Worm (Caenorhabditis elegans) whole organism, L3 larva: Measurements from ENCODE around the gene F41E6.12.

Source experiments
- aly-2 ChIP-seq: fragments of 150-350 bp; optimal IDR thresholded peaks from 2 replicates; lab custom pipeline; 2014; ENCODE audit warnings: missing biosample characterization, missing genetic modification characterization
- ama-1 ChIP-seq: fragments of 150-350 bp; optimal IDR thresholded peaks from 2 replicates; lab custom pipeline; 2018
- ceh-16 ChIP-seq: sonication (generic microtip); optimal IDR thresholded peaks from 2 replicates; lab custom pipeline; 2017; ENCODE audit warnings: missing biosample characterization, missing genetic modification characterization
- ceh-28 ChIP-seq: fragments of 150-350 bp; optimal IDR thresholded peaks from 2 replicates; lab custom pipeline; 2014; ENCODE audit warnings: missing biosample characterization, missing genetic modification reagents, missing genetic modification characterization
- ceh-9 ChIP-seq: sonication (generic microtip); optimal IDR thresholded peaks from 2 replicates; lab custom pipeline; 2018; ENCODE audit warnings: missing biosample characterization, missing genetic modification characterization
- daf-12 ChIP-seq: fragments of 150-350 bp; optimal IDR thresholded peaks from 2 replicates; lab custom pipeline; 2014; ENCODE audit warnings: missing biosample characterization, missing genetic modification reagents, missing genetic modification characterization
- egl-5 ChIP-seq: fragments of 150-350 bp; optimal IDR thresholded peaks from 2 replicates; lab custom pipeline; 2017; ENCODE audit warnings: missing biosample characterization, missing genetic modification reagents, missing genetic modification characterization, inconsistent platforms
- elt-1 ChIP-seq: fragments of 150-350 bp; optimal IDR thresholded peaks from 2 replicates; lab custom pipeline; 2014; ENCODE audit warnings: missing biosample characterization, missing genetic modification characterization
- elt-2 ChIP-seq: sonication (generic microtip); optimal IDR thresholded peaks from 2 replicates; lab custom pipeline; 2016; ENCODE audit warnings: missing genetic modification reagents, mild to moderate bottlenecking, missing genetic modification characterization, missing compliant biosample characterization
- elt-3 ChIP-seq, 3 experiments: fragments of 150-350 bp in 1 of 3; sonication (generic microtip) in 2 of 3; optimal IDR thresholded peaks; 2 replicates in 2 of 3; 4 replicates in 1 of 3; lab custom pipeline; 2014 to 2017; ENCODE audit warnings: missing biosample characterization in 3 of 3, missing genetic modification characterization in 3 of 3
- eor-1 ChIP-seq, 2 experiments: fragments of 150-350 bp; optimal IDR thresholded peaks; 2 replicates each; lab custom pipeline; 2014 to 2018; ENCODE audit warnings: missing biosample characterization in 2 of 2, missing genetic modification characterization in 2 of 2
- fkh-10 ChIP-seq: sonication (generic microtip); optimal IDR thresholded peaks from 2 replicates; lab custom pipeline; 2017; ENCODE audit warnings: missing biosample characterization, missing genetic modification reagents, missing genetic modification characterization
- fkh-2 ChIP-seq: fragments of 150-350 bp; optimal IDR thresholded peaks from 2 replicates; lab custom pipeline; 2014; ENCODE audit warnings: missing biosample characterization, missing genetic modification reagents, missing genetic modification characterization
- fos-1 ChIP-seq: fragments of 150-350 bp; optimal IDR thresholded peaks from 2 replicates; lab custom pipeline; 2014; ENCODE audit warnings: missing biosample characterization, missing genetic modification characterization
- hmg-11 ChIP-seq: sonication (generic microtip); optimal IDR thresholded peaks from 2 replicates; lab custom pipeline; 2016; ENCODE audit warnings: missing genetic modification characterization, missing compliant biosample characterization
- jun-1 ChIP-seq: fragments of 150-350 bp; optimal IDR thresholded peaks from 2 replicates; lab custom pipeline; 2014; ENCODE audit warnings: missing biosample characterization, missing genetic modification reagents, missing genetic modification characterization
- lin-15B ChIP-seq: fragments of 150-350 bp; optimal IDR thresholded peaks from 2 replicates; lab custom pipeline; 2014; ENCODE audit warnings: missing biosample characterization, missing genetic modification characterization
- lin-39 ChIP-seq: fragments of 150-350 bp; optimal IDR thresholded peaks from 2 replicates; lab custom pipeline; 2018; ENCODE audit warnings: missing biosample characterization, missing genetic modification reagents, missing genetic modification characterization
- lsy-12 ChIP-seq: sonication (generic microtip); optimal IDR thresholded peaks from 2 replicates; lab custom pipeline; 2016; ENCODE audit warnings: mild to moderate bottlenecking, missing genetic modification characterization, missing compliant biosample characterization
- mdl-1 ChIP-seq: fragments of 150-350 bp; optimal IDR thresholded peaks from 2 replicates; lab custom pipeline; 2014; ENCODE audit warnings: missing biosample characterization, missing genetic modification characterization
- nfya-1 ChIP-seq: sonication (generic microtip); optimal IDR thresholded peaks from 2 replicates; lab custom pipeline; 2017; ENCODE audit warnings: missing genetic modification characterization, mild to moderate bottlenecking, missing compliant biosample characterization, antibody characterized with exemption, moderate library complexity; ENCODE audit not compliant: insufficient read depth
- nhr-12 ChIP-seq: fragments of 150-350 bp; optimal IDR thresholded peaks from 2 replicates; lab custom pipeline; 2014; ENCODE audit warnings: missing biosample characterization, missing genetic modification characterization
- nhr-25 ChIP-seq: sonication (generic microtip); optimal IDR thresholded peaks from 2 replicates; lab custom pipeline; 2017; ENCODE audit warnings: missing biosample characterization, missing genetic modification characterization
- nhr-28 ChIP-seq: fragments of 150-350 bp; optimal IDR thresholded peaks from 2 replicates; lab custom pipeline; 2014; ENCODE audit warnings: missing biosample characterization, missing genetic modification characterization
- nhr-43 ChIP-seq: sonication (generic microtip); optimal IDR thresholded peaks from 2 replicates; lab custom pipeline; 2016; ENCODE audit warnings: mild to moderate bottlenecking, missing genetic modification characterization, missing compliant biosample characterization; ENCODE audit not compliant: poor library complexity, severe bottlenecking
- nhr-67 ChIP-seq: fragments of 150-350 bp; optimal IDR thresholded peaks from 2 replicates; lab custom pipeline; 2014; ENCODE audit warnings: missing biosample characterization, missing genetic modification characterization
- nhr-76 ChIP-seq: fragments of 150-350 bp; sonication (generic microtip); optimal IDR thresholded peaks from 5 replicates; lab custom pipeline; 2014; ENCODE audit warnings: missing biosample characterization, missing genetic modification characterization
- nhr-77 ChIP-seq: fragments of 150-350 bp; optimal IDR thresholded peaks from 2 replicates; lab custom pipeline; 2014; ENCODE audit warnings: missing biosample characterization, missing genetic modification characterization
- pha-4 ChIP-seq: fragments of 150-350 bp; optimal IDR thresholded peaks from 2 replicates; lab custom pipeline; 2014; ENCODE audit warnings: missing biosample characterization, missing genetic modification reagents, missing genetic modification characterization
- pqm-1 ChIP-seq: fragments of 150-350 bp; optimal IDR thresholded peaks from 2 replicates; lab custom pipeline; 2017; ENCODE audit warnings: missing biosample characterization, missing genetic modification characterization, inconsistent platforms
- sea-2 ChIP-seq: fragments of 150-350 bp; sonication (generic microtip); optimal IDR thresholded peaks from 4 replicates; lab custom pipeline; 2014; ENCODE audit warnings: missing biosample characterization, missing genetic modification reagents, missing genetic modification characterization
- snpc-4 ChIP-seq: fragments of 150-350 bp; optimal IDR thresholded peaks from 2 replicates; lab custom pipeline; 2014; ENCODE audit warnings: missing biosample characterization, missing genetic modification characterization
- tbx-2 ChIP-seq: sonication (generic microtip); optimal IDR thresholded peaks from 2 replicates; lab custom pipeline; 2016; ENCODE audit warnings: mild to moderate bottlenecking, missing genetic modification characterization, missing compliant biosample characterization
- unc-39 ChIP-seq: sonication (generic microtip); optimal IDR thresholded peaks from 4 replicates; lab custom pipeline; 2017; ENCODE audit warnings: missing biosample characterization, missing genetic modification characterization
- zag-1 ChIP-seq: fragments of 150-350 bp; optimal IDR thresholded peaks from 2 replicates; lab custom pipeline; 2014; ENCODE audit warnings: missing biosample characterization, missing genetic modification characterization
- ztf-11 ChIP-seq: fragments of 150-350 bp; optimal IDR thresholded peaks from 2 replicates; lab custom pipeline; 2014; ENCODE audit warnings: missing biosample characterization, missing genetic modification characterization
- ztf-4 ChIP-seq: fragments of 150-350 bp; optimal IDR thresholded peaks from 2 replicates; lab custom pipeline; 2014; ENCODE audit warnings: missing biosample characterization, missing genetic modification characterization

The F41E6.12 gene

DNA sequence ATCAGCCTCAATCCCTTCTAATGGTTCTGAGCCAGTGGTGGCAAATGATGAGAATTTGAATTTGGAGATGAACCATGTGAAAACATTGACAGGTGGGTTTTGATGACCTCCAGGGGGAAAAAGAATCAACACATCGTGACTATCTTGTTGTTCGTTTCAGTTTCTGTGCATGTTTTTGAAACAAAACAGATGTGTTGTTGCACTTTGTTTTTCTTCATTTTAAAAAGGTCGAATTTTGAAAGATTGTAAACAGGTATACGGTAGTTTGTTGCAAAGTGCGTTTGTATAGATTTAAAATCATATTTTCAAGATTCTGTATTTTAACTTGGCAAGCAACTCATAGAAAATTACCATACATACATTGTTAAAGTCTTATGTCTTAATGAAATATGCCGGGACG lies 21.4 kb upstream of the F41E6.12 start:
- no peak for TF ChIP-seq ztf-11 (tag; lab: Kevin White, UChicago)
- no peak for TF ChIP-seq lin-15B (tag; lab: Kevin White, UChicago)
- no peak for TF ChIP-seq ama-1
- TF ChIP-seq ztf-4 (tag; lab: Kevin White, UChicago): no peak
- no peak for TF ChIP-seq pqm-1
- TF ChIP-seq elt-1 (tag; lab: Kevin White, UChicago): no peak
- TF ChIP-seq lin-39 (tag; lab: Kevin White, UChicago): no peak
- TF ChIP-seq nhr-43 (tag; lab: Kevin White, UChicago): no peak
- TF ChIP-seq nhr-76 (tag; lab: Kevin White, UChicago): no peak
- no peak for TF ChIP-seq unc-39 (tag; lab: Kevin White, UChicago)
- TF ChIP-seq sea-2 (GFP tag; lab: Kevin White, UChicago): no peak
- TF ChIP-seq, all 47 proteins: peak for 0

DNA sequence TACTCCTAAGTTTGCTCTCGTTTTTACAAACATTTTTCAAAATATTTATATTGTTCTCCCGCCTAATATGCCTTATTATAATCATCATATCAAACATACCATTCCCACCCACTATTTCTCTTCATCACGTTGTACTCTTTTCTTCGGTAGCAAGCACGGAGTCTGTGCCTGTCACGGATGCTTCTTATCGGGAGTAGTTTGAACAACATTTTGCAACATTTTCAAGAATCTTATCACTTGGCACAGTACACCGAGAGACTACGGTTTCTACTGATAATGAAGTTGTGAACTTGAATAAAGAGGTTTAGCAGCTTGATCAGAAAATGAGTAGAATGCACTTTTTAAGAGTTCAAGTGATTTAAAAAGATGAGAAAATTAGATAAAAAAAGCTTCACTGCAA lies 19.3 kb upstream of the F41E6.12 start:
- TF ChIP-seq fkh-10 (GFP tag; lab: Kevin White, UChicago) (no peak), pha-4 (tag; lab: Kevin White, UChicago) (peak; percentile 42), ama-1 (no peak), pqm-1 (peak; percentile 99), elt-2 (tag; lab: Kevin White, UChicago) (peak; percentile 98), lsy-12 (tag; lab: Kevin White, UChicago) (no peak), nhr-12 (tag; lab: Kevin White, UChicago) (no peak), jun-1 (tag; lab: Kevin White, UChicago) (peak; percentile 11), hmg-11 (tag; lab: Kevin White, UChicago) (no peak), nhr-77 (tag; lab: Kevin White, UChicago) (no peak), ceh-16 (tag; lab: Kevin White, UChicago) (no peak), egl-5 (tag; lab: Kevin White, UChicago) (no peak), elt-1 (tag; lab: Kevin White, UChicago) (no peak), fkh-2 (no peak), zag-1 (tag; lab: Kevin White, UChicago) (no peak)

- TF ChIP-seq elt-2 (tag; lab: Kevin White, UChicago) (peak; percentile 17), eor-1 (tag; optimal IDR thresholded peaks at IDR 0.05; lab: Kevin White, UChicago) (no peak)
These were observed 14.2 kb upstream of the F41E6.12 start, which contains the start of gene asp-13 for ce11 chrV:8643093-8643492. asp-13 (minus strand) TSS chrV:8643193.

DNA sequence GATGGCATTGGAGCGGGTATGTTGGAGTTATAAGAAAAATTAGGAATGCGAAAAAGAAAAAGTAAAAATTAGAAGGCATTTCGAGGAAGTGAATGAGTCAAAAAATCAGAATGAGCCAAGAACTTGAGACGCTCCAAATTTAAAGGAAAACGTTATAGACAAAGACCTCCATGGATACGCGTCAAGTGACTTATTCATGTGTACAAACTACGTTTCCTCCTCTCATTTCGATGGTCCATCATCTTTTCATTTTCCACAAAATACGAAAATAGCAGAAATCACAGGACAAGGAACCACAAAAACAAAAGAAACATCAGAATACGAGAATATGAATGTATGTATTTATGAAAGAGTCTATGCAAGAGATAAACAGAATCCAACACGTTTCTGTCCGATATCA lies 12.3 kb upstream of the F41E6.12 start, which contains the start of gene F28A12.3:
Gene F28A12.3 (minus strand): TSS at position 101 of the 400 bp plus-strand sequence.
- TF ChIP-seq ceh-16 (tag; lab: Kevin White, UChicago) (no peak), nhr-12 (tag; lab: Kevin White, UChicago) (no peak), fkh-2 (no peak), aly-2 (tag; lab: Kevin White, UChicago) (no peak), egl-5 (tag; lab: Kevin White, UChicago) (no peak), tbx-2 (no peak)

DNA sequence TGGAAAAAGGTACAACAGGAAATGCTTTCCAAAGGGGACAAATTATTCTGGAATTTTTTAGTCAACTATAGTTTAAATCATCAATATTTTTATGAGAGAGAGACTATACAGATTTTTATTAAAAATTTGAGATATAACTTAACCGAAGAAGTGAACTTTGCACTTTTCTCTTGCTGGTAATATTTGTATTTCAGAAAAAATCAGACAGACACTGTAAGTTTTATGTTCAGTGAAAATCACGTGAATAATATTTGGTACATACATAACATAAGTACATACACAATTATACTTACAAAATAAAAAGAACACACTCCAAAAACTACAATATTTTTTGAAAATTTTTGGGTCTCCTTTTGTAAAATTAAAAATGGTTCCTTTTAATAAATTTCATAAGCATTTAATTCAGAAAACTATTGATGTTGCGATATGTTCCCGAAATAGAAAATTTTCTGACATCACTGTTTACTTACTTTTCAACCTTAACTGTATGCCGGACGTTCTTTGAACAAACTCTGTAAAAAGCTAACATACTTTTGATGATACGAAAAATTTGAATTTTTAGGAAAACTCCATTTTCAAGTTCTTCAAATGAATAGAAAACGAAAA lies 8.8 kb upstream of the F41E6.12 start, which contains the start of the genes F28A12.10 and acd-4:
Gene F28A12.10 (minus strand): TSS at position 101 of the 606 bp plus-strand sequence.
Gene acd-4 (plus strand): TSS at position 556 of the 606 bp plus-strand sequence.
- no peak for TF ChIP-seq hmg-11 (tag; lab: Kevin White, UChicago)

DNA sequence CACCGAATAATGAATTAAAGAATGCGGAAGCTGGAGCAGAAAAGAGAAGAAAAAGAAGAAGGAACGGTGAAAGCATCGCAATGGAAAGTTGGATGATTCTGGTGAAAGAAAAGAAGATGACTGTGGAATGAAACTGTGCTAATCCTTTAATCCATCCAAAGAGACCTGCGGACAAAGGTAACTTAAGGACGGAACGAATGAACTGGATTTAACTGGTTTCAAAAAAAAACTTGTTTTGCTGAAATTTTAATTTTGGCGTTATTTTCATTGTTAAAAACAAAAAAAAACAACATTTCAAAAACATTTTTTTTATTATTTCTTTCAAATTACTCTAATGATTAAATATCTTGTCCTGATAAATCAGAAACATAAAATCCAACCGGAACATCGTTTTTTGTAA lies 8.0 kb upstream of the F41E6.12 start, which contains the start of gene grl-12:
Gene grl-12 (minus strand): TSS at position 101 of the 400 bp plus-strand sequence.
- TF ChIP-seq lin-15B (tag; lab: Kevin White, UChicago): no peak
- TF ChIP-seq fos-1 (tag; lab: Kevin White, UChicago): no peak
- no peak for TF ChIP-seq eor-1 (tag; optimal IDR thresholded peaks at IDR 0.05; lab: Kevin White, UChicago)
- no peak for TF ChIP-seq mdl-1
- no peak for TF ChIP-seq unc-39 (tag; lab: Kevin White, UChicago)
- TF ChIP-seq daf-12 (tag; lab: Kevin White, UChicago): no peak
- TF ChIP-seq pqm-1: no peak
- TF ChIP-seq nhr-67 (tag; lab: Kevin White, UChicago): no peak
- TF ChIP-seq elt-1 (tag; lab: Kevin White, UChicago): no peak
- no peak for TF ChIP-seq nhr-28 (tag; lab: Kevin White, UChicago)
- no peak for TF ChIP-seq ceh-28
- TF ChIP-seq nhr-25: no peak
- TF ChIP-seq snpc-4 (tag; lab: Kevin White, UChicago): no peak
- no peak for TF ChIP-seq nfya-1
- no peak for TF ChIP-seq ceh-9 (tag; lab: Kevin White, UChicago)
- TF ChIP-seq ztf-11 (tag; lab: Kevin White, UChicago): no peak
- no peak for TF ChIP-seq elt-3 (tag; optimal IDR thresholded peaks at IDR 0.05; lab: Kevin White, UChicago)
- TF ChIP-seq, all 47 proteins: peak for 0
